Worm (Caenorhabditis elegans): ENCODE measurements around the gene ZK1320.7.

Gene ZK1320.7

DNA sequence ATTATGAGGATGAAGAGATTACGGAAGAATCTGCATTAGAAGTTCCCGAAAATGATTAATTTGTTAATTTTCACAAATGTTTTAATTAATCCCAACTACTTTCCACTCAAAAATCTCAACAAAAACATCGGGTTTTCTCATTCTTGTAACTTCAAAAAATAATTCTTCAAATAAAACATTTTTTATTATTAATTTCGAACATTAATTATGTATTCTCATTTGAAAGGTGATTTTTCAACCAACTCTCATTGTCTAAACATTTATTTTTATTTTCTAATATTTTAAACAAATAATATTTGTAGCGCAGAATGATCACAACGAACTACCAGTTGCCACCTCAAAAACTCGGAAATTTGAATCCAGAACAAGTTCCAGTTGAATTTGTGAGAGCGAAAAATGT is at the start of gene ZK1320.7:
TSS of gene ZK1320.7 (plus strand) at position 301 of the 400 bp plus-strand sequence.
- TF ChIP-seq W03F9.2 (tag; optimal IDR thresholded peaks at IDR 0.05), result no peak
- TF ChIP-seq him-1 (tag; optimal IDR thresholded peaks at IDR 0.05), result no peak
- no peak for TF ChIP-seq dao-5 (tag; optimal IDR thresholded peaks at IDR 0.05)

DNA sequence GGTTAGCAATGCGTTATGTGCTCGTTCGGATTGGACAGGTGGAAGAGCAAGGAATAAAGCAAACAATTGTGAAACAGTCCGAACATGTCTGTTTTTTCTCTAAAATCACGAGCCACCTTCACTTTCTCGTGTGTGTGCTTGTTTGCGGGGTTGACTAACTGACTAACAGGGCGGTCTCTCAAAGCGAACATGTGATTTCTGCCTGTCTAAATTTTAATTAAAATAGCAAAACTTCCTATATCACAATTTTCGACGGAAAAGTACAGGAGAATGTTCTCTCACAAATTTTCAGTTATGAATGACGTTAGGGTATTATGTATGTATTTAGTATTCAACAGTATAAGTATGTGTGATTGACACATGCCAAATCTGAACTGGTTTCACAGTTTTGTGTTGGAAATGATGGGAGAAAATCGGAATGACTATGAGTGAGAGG is 49.5 kb upstream of the ZK1320.7 start:
- TF ChIP-seq him-1 (tag; optimal IDR thresholded peaks at IDR 0.05) (no peak), dao-5 (tag; optimal IDR thresholded peaks at IDR 0.05) (no peak), W03F9.2 (tag; optimal IDR thresholded peaks at IDR 0.05) (peak; percentile 14)

DNA sequence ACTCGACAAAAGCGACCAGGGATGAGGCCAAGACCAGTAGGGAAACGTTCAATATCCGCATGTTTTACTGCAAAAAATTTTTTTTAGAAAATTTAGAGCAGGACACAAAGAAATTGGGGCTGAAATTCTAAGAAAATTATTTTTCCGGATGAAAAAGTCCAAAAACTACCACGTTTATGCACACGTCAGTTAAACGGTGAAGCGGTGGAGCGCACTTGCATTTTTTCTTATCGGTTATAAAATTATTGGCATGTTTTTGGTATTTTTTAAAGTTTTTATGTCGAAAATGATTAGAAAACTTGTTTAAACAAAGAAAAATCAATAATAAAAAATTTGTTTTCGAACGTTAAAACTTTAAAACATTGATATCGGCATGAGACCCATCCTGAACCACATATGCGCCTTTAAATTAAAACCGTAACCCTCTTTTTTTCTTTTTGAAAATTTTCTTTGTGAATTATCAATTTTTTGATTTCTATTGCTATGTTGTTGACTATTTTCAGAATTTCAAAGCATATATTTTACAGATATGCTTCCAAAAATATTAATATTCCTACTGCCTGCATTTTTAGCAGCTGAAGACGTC is 47.2 kb upstream of the ZK1320.7 start, which contains the start of the genes dnj-20 and ZK1307.8:
TSS of gene dnj-20 (minus strand) at position 67 of the 586 bp plus-strand sequence.
TSS of gene ZK1307.8 (plus strand) at position 504 of the 586 bp plus-strand sequence.
- no peak for TF ChIP-seq him-1 (tag; optimal IDR thresholded peaks at IDR 0.05)
- peak; percentile 35 for TF ChIP-seq W03F9.2 (tag; optimal IDR thresholded peaks at IDR 0.05)

DNA sequence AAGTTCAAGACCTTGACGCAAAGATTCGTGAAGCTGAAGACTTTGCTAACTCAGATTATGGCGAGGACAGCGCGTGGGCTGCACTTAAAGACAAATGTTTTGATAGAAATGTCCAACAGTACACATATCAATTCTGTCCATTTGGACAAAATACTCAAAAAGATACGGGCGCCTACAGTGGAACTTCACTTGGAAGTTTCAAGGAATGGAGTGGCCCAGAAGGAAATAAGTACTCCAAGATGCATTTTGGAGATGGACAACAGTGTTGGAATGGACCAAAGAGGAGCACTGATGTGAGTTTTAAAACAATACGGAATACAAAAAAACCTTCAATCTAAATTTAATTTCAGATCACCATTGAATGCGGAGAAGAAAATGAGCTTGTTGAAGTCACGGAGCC is 45.5 kb upstream of the ZK1320.7 start:
- TF ChIP-seq W03F9.2 (tag; optimal IDR thresholded peaks at IDR 0.05) (no peak), dao-5 (tag; optimal IDR thresholded peaks at IDR 0.05) (no peak), him-1 (tag; optimal IDR thresholded peaks at IDR 0.05) (no peak)

DNA sequence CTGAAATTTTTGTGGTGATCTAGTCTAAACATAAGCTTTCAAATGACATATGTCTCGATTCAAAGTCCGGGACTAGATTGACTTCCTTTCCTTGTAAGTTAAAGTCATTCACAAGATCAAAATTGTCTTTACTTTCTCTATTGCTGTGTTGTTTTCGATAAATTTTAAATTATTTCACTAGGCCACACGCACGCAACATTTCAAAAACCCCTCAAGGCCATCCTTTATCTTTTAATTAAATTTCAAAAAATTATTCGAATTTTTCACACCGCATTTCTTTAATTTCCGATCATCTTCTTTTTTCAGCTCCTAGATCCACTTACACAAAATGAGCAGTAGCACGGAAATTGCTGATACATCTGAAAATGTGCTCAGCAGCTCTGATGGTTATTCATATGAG is 35.1 kb upstream of the ZK1320.7 start, which contains the start of gene ZK1307.7:
TSS of gene ZK1307.7 (plus strand) at position 301 of the 400 bp plus-strand sequence.
- TF ChIP-seq him-1 (tag; optimal IDR thresholded peaks at IDR 0.05), result no peak
- TF ChIP-seq W03F9.2 (tag; optimal IDR thresholded peaks at IDR 0.05), result no peak
- no peak for TF ChIP-seq dao-5 (tag; optimal IDR thresholded peaks at IDR 0.05)

DNA sequence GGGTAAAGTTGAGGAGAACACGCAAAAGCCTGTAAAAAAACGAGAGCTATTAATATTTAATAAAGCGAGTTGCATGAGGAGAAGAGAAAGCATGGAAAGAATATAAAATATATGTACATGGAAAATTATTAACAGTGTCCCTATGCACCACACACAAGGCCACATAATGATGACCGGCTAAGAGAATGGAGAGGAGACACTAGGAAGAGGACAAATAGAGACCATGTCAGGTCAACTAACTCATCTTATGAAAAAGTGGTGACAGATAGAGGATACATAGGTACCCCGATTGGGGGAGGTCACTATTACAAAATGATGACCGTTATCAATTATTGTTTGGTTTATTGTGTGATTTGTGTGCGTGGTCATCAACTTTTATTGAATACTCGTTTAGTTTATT is 27.0 kb upstream of the ZK1320.7 start, which contains the start of gene fzr-1:
TSS of gene fzr-1 (minus strand) at position 29 of the 400 bp plus-strand sequence.
- no peak for TF ChIP-seq W03F9.2 (tag; optimal IDR thresholded peaks at IDR 0.05)

DNA sequence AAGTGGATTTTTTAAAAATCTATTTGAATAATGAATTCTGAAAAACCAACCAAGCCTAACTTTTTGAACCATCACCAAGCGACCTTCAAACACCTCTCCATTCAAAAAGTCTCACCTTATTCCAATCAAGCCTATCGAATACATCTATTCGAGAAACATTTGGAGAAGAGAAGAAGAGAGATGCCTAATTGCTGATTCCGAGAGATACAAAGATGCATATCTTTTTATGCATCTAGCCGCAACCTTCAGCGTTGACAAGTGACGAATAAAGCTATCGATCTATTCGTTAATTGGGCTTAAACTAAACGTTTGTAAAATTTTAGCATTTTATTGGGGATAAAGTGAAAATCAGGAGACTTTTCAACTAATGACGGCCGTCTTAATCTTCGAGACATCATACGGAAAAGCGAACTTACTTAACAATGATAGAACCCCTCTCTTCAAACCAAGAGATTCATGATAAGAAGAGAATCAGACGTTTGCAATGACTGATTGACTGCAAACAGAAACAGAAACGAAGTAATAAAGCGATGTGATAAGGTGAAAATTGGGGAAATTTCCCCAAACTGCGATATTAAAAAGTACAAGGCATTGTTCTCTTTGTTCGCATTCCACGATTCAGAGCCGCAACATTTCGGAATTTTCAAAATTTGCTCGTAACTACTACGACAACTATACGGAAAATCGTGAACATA is 26.3 kb upstream of the ZK1320.7 start:
- TF ChIP-seq W03F9.2 (tag; optimal IDR thresholded peaks at IDR 0.05), result peak; percentile 15
- no peak for TF ChIP-seq him-1 (tag; optimal IDR thresholded peaks at IDR 0.05)
- TF ChIP-seq dao-5 (tag; optimal IDR thresholded peaks at IDR 0.05), result no peak

DNA sequence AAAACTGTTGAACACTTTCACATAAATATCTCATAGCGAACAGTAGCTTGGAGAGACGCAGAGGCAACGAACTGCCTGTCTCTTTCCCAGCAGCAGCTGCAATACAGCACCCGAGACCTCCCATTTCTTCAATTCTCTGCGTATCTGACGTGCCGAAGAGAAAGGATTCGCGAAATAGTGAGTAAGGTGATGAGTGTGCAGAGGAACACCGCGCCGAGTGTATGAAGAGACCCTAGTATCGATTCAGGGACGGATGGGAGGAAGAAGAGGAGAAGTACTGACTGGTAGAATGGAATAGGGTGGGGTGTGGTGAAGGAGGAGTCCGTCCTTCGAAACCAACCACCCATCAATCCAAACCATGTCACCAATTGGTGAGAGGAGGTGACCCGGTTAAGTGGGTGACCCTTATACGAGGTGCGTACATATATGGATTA is 25.3 kb upstream of the ZK1320.7 start:
- TF ChIP-seq him-1 (tag; optimal IDR thresholded peaks at IDR 0.05), result no peak
- no peak for TF ChIP-seq dao-5 (tag; optimal IDR thresholded peaks at IDR 0.05)

DNA sequence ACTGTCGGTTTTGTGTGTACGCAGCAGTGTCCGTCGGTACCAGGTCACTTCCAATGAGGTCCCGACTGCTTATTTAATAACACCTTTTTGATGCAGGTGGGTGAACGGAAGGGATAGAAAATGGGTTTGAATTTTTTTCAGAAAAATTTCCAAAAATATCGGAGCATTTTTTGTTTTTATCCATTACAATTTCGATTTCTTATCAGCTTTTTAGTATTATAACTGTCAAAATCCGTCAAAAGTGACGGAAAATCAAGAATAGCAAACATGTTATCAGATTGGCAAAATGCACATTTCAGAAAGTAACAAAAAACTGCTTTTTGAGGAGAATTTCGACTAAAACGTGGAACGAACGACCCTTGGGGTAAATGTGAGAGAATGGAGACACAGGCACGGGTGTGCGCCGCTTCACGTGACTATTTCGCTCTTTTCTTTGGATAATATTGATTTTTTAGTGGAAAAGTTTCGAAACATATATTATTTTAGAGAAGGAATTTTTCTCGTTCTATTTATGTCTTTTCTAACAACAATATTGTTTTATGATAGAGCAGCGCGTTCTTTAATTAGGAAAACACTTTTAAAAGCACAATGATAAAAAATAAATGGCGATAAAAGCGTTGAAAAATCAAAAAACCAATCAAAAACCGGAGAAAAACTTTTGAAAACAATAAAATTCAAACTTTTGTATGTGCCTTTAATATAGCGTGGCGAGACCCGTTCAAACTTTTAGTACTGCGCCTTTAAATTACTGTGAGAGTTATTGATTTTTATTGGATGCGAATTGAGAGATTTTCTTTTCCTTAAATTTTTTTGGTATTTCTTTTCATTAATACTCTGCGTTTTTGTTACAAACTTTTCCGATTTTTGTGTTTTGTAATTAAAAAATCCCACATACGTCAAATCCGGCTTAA is 24.2 kb upstream of the ZK1320.7 start, which contains the start of gene sqv-8:
TSS of gene sqv-8 (plus strand) at position 51 of the 911 bp plus-strand sequence.
- no peak for TF ChIP-seq W03F9.2 (tag; optimal IDR thresholded peaks at IDR 0.05)
- no peak for TF ChIP-seq him-1 (tag; optimal IDR thresholded peaks at IDR 0.05)
- TF ChIP-seq dao-5 (tag; optimal IDR thresholded peaks at IDR 0.05), result no peak

DNA sequence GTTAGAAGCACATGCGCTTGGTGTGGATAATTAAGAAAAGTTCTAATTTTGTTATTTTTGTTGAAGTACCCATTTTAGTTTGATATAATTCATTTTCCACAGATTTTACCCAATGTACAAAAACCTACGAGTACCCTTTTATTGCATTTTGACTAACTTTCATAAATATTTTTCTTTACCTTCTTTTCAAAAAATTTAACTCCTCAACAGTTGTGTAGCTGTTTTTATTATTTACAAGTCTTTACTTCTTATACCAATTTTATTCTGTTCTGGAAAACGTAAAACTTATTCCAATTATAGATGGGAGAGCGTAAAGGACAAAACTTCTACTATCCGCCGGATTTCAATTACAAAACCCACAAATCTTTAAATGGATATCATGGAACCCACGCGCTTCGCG is 22.2 kb upstream of the ZK1320.7 start, which contains the start of gene ZK1307.9:
TSS of gene ZK1307.9 (plus strand) at position 301 of the 400 bp plus-strand sequence.
- TF ChIP-seq W03F9.2 (tag; optimal IDR thresholded peaks at IDR 0.05), result no peak
- TF ChIP-seq him-1 (tag; optimal IDR thresholded peaks at IDR 0.05), result no peak

DNA sequence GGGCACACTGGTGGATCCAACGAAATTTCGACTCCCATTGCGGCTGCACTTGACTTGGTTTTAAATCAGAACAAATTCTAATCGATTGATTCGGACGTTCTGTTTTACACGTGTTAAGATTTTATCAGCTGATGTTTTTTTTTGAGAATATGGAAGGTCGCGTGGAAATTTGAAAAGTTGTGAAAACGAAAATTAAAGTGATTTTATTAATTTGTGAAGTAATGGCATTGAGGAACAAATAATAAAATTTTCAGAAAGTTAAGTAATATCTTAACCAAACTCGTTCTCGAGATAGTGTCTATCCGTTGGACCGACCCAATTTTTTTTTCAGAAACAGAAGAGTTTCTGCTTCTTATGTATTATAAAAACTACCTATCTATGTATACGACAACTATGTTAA is 19.7 kb upstream of the ZK1320.7 start, which contains the start of gene ZK1307.4:
TSS of gene ZK1307.4 (minus strand) at position 101 of the 400 bp plus-strand sequence.
- TF ChIP-seq W03F9.2 (tag; optimal IDR thresholded peaks at IDR 0.05), result no peak
- no peak for TF ChIP-seq him-1 (tag; optimal IDR thresholded peaks at IDR 0.05)
- no peak for TF ChIP-seq dao-5 (tag; optimal IDR thresholded peaks at IDR 0.05)

DNA sequence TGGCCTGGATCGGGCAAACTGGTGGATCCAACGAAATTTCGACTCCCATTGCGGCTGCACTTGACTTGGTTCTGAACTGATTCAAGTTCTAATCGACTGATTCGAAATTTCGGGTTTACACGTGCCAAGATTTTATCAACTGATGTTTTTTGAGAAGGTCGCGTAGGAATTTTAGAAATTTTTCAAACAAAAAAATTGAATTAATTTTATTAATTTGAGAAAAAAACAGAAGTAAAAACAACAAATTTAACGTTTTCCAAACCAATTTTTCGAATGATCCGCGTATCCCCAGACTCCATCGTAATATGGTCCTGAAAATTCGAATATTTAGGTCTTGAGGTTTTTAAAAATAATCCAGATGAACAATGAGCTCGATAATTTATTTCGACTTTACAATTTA is 18.5 kb upstream of the ZK1320.7 start, which contains the start of gene ZK1307.3:
TSS of gene ZK1307.3 (minus strand) at position 101 of the 400 bp plus-strand sequence.
- TF ChIP-seq him-1 (tag; optimal IDR thresholded peaks at IDR 0.05) (no peak), dao-5 (tag; optimal IDR thresholded peaks at IDR 0.05) (no peak), W03F9.2 (tag; optimal IDR thresholded peaks at IDR 0.05) (no peak)

DNA sequence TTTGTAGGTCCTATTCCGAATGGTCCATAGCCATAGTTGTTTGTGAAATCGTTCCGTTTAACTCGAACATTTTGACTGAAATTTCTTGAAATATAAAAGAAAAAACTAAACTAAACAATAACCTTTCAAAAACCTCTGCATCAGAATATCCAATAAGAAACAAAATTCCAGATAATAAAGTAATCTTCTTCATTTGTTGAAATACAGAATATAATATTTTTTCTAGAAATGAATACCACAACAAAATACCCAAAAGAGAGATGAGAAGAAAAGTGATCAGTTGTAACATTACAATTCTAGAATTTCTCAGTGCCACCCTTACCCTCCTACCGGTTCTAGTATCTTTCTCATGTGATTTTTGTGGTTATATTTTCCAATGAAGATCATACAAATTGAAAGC is 17.7 kb upstream of the ZK1320.7 start, which contains the start of gene ZK1307.2:
TSS of gene ZK1307.2 (minus strand) at position 274 of the 400 bp plus-strand sequence.
- TF ChIP-seq him-1 (tag; optimal IDR thresholded peaks at IDR 0.05) (no peak), dao-5 (tag; optimal IDR thresholded peaks at IDR 0.05) (no peak), W03F9.2 (tag; optimal IDR thresholded peaks at IDR 0.05) (no peak)

All from whole organism, L4/young adult.